Worm (Caenorhabditis elegans): Measurements from ENCODE around the gene mak-2.
"Not testable (repeated sequence)": the region's sequence is repeated elsewhere in the genome, so short reads cannot be mapped to it uniquely, and the experiment has no call there.

The mak-2 gene

DNA sequence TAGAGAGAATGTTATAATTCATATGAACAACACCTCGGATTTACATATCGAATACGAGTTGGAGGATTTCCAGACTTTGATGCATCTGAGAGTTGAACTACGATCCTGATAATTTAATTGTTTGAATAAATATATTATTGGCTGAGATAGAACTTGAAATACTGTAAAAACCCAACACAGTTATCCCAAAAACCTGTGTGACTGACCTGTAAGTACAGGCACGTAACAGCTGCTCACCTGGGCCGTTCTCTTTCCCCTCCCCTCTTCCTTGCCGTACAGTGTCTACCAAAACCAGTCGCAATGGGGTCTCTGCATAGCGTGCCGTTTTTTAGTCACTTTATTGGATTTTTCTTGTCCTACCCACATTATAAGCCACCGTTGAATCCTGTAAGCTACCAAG, 19.8 kb downstream of the mak-2 start, which contains the start of gene fbxc-12:
fbxc-12 (plus strand) TSS at position 301 of the 400 bp plus-strand sequence.
- TF ChIP-seq unc-98 (GFP tag; IDR thresholded peaks at IDR 0.05); nhr-12 (tag; optimal IDR thresholded peaks at IDR 0.05); swsn-7 (tag; optimal IDR thresholded peaks at IDR 0.05): not testable (repeated sequence)

DNA sequence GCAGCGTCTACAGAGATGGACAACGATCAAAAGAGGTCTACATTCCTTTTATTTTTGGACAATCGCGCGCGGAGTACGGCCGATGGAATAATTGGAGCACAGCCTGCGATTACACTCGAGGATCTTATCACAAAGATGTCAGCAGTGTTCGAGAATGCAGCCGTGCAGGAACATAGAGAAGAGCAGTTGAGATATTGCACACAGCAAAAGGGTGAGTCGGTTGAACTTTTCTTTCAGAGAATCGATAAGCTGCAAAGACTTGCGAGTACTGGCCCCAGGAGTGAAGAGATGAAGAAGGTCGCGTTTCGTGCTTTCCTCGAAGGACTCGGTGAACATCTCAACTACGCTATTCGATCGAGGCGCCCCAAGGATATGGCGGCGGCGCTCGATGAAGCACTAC, 29.7 kb downstream of the mak-2 start:
- TF ChIP-seq nhr-20 (tag; optimal IDR thresholded peaks at IDR 0.05) (no peak), lin-14 (GFP tag; optimal IDR thresholded peaks at IDR 0.05) (no peak), grh-1 (GFP tag; IDR thresholded peaks at IDR 0.05) (no peak), aly-2 (tag; optimal IDR thresholded peaks at IDR 0.05) (no peak), sptf-1 (tag; optimal IDR thresholded peaks at IDR 0.05) (no peak), nhr-84 (tag; optimal IDR thresholded peaks at IDR 0.05) (no peak)

DNA sequence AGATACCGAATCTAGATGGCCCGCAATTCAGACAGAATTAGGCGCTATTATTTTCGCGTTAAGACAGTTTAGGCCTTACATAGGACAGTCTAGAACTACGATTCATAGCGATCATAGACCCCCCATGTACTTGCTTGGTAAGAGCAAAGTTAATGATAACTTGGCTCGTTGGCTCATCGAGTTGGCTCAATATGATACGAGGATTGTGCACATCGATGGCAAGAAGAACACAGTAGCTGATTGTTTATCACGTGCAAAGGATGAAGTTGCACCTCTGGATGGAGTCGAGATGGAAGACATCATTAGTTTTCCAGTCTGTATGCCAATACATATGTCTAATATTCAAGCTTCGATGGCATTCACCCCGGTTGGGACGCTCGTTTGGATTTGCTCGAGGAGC, 32.5 kb downstream of the mak-2 start:
- no peak for TF ChIP-seq Y116A8C.19 (tag; optimal IDR thresholded peaks at IDR 0.05; ENCODE audit: borderline replicate concordance)
- no peak for TF ChIP-seq efl-1 (optimal IDR thresholded peaks at IDR 0.05)
- no peak for TF ChIP-seq efl-1 (GFP tag; optimal IDR thresholded peaks at IDR 0.05 in 1 of 2)
- no peak for TF ChIP-seq lir-3 (tag; optimal IDR thresholded peaks at IDR 0.05; ENCODE audit: poor library complexity)
- TF ChIP-seq hlh-17 (GFP tag; optimal IDR thresholded peaks at IDR 0.05; ENCODE audit: borderline replicate concordance) = no peak
- TF ChIP-seq vab-15 (tag; optimal IDR thresholded peaks at IDR 0.05) = no peak
- no peak for TF ChIP-seq hlh-4 (tag; optimal IDR thresholded peaks at IDR 0.05)
- no peak for TF ChIP-seq dsc-1 (tag; optimal IDR thresholded peaks at IDR 0.05)
- no peak for TF ChIP-seq elt-2 (tag; optimal IDR thresholded peaks at IDR 0.05)
- no peak for TF ChIP-seq F16B12.6 (tag; optimal IDR thresholded peaks at IDR 0.05)
- no peak for TF ChIP-seq hpl-2 (GFP tag; optimal IDR thresholded peaks at IDR 0.05)
- TF ChIP-seq unc-130 (tag; optimal IDR thresholded peaks at IDR 0.05) = no peak
- TF ChIP-seq ceh-82 (tag; optimal IDR thresholded peaks at IDR 0.05) = no peak

DNA sequence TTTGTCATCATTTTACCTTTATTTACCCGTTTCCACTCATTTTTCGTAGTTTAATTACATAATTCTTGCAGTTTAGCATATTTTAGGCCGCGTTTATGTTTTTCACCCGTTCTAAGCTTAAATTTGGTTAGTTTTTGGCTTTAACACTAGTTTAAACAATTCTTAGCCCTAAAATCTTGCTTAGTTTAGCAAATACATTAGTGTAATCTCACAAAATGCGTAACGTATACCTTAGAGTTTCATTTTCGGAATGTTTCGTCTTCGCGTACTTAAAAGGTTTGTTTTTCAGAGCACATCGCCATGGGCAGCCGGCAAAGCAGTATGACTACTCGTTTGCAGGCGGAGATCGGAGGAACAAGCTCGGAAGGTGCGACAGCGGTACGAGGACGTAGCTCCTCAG, 34.5 kb downstream of the mak-2 start, which contains the start of gene F58H7.5:
F58H7.5 (plus strand) TSS at position 301 of the 400 bp plus-strand sequence.
- TF ChIP-seq F16B12.6 (tag; optimal IDR thresholded peaks at IDR 0.05) (no peak), irx-1 (tag; optimal IDR thresholded peaks at IDR 0.05) (no peak), nhr-19 (GFP tag; conservative IDR thresholded peaks at IDR 0.05) (no peak), ceh-90 (tag; optimal IDR thresholded peaks at IDR 0.05) (no peak), Y116A8C.19 (tag; optimal IDR thresholded peaks at IDR 0.05; ENCODE audit: borderline replicate concordance) (no peak), sup-37 (GFP tag; optimal IDR thresholded peaks at IDR 0.05) (no peak), nhr-20 (tag; optimal IDR thresholded peaks at IDR 0.05) (no peak), ztf-11 (tag; optimal IDR thresholded peaks at IDR 0.05) (no peak), pqm-1 (tag; optimal IDR thresholded peaks at IDR 0.05) (no peak), tlp-1 (tag; optimal IDR thresholded peaks at IDR 0.05) (no peak), C04F5.9 (tag; optimal IDR thresholded peaks at IDR 0.05) (no peak), mdl-1 (tag; optimal IDR thresholded peaks at IDR 0.05) (no peak), swsn-7 (tag; optimal IDR thresholded peaks at IDR 0.05) (no peak), zip-4 (GFP tag; optimal IDR thresholded peaks at IDR 0.05) (no peak), lin-39 (tag; optimal IDR thresholded peaks at IDR 0.05) (no peak)

DNA sequence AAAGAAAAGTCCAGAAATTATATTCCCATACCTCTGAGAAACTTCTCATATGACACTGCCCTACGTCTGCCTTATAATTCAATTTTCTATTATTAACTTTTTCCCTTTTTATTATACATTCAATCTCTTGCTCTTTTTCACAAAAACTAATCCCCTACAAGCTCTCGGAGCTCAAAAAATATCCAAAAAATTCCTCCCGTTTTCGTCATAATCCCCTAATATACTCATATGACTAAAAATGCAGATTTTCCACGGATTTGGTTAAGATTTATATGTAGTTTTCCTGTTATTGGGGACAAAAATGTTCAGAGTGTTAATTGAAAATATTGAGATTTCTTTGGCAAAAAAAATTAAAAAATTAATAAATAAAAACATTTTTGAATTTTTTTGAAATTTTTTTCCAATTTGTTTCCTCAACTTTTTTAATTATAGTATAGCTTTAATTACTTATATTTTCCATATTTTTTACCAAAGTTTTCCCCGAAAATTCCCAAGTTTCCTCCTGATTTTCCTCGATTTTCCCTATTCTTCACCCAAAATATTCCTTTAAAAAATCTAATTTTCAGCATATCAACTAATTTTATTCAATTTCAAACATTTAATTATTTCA, 39.3 kb downstream of the mak-2 start, which contains the start of gene lgc-30:
lgc-30 (plus strand) TSS at position 560 of the 610 bp plus-strand sequence.
- TF ChIP-seq C34B4.2 (tag; optimal IDR thresholded peaks at IDR 0.05) (no peak), fkh-8 (tag; optimal IDR thresholded peaks at IDR 0.05) (peak; percentile 74), pax-3 (tag; optimal IDR thresholded peaks at IDR 0.05) (peak; percentile 49), sox-4 (tag; optimal IDR thresholded peaks at IDR 0.05) (peak; percentile 7), nhr-47 (tag; optimal IDR thresholded peaks at IDR 0.05) (peak; percentile 49), dsc-1 (tag; optimal IDR thresholded peaks at IDR 0.05) (peak; percentile 94), fkh-4 (tag; optimal IDR thresholded peaks at IDR 0.05; ENCODE audit: borderline replicate concordance) (peak; percentile 16), C16A3.4 (tag; optimal IDR thresholded peaks at IDR 0.05) (no peak)
